Fruit fly (Drosophila melanogaster) whole organism, embryonic: ENCODE results near the gene CG43077.

ENCODE experiments used
- BEAF-32 ChIP-seq: fragments of 200-800 bp; sonication (Bioruptor generic); optimal IDR thresholded peaks from 3 replicates; lab custom pipeline; 2017; ENCODE audit warnings: missing biosample characterization, missing genetic modification characterization, mild to moderate bottlenecking, moderate library complexity, missing genetic modification reagents
- Bgb ChIP-seq: fragments of 200-800 bp; sonication (Bioruptor generic); IDR thresholded peaks from 2 replicates; pipeline ENCODE4 v1.3.6; 2022; ENCODE audit warnings: missing biosample characterization, missing genetic modification characterization; ENCODE audit not compliant: partially characterized antibody
- BtbVII ChIP-seq: fragments of 200-800 bp; sonication (Bioruptor generic); optimal IDR thresholded peaks from 3 replicates; lab custom pipeline; 2017; ENCODE audit warnings: missing biosample characterization, mild to moderate bottlenecking, missing genetic modification characterization
- CG10462 ChIP-seq: fragments of 200-800 bp; sonication (Bioruptor generic); optimal IDR thresholded peaks from 2 replicates; lab custom pipeline; 2016; ENCODE audit warnings: missing biosample characterization, missing genetic modification characterization
- CG11723 ChIP-seq: fragments of 200-800 bp; sonication (Bioruptor generic); optimal IDR thresholded peaks from 2 replicates; lab custom pipeline; 2017; ENCODE audit warnings: missing biosample characterization, mild to moderate bottlenecking, missing genetic modification characterization
- CG12769 ChIP-seq: fragments of 200-800 bp; sonication (Bioruptor generic); optimal IDR thresholded peaks from 2 replicates; lab custom pipeline; 2019; ENCODE audit warnings: missing biosample characterization, mild to moderate bottlenecking, missing genetic modification characterization, moderate library complexity
- CG13624 ChIP-seq: fragments of 200-800 bp; sonication (Bioruptor generic); optimal IDR thresholded peaks from 2 replicates; lab custom pipeline; 2016; ENCODE audit warnings: missing biosample characterization, missing genetic modification characterization
- CG1647 ChIP-seq: fragments of 200-800 bp; sonication (Bioruptor generic); optimal IDR thresholded peaks from 3 replicates; lab custom pipeline; 2016; ENCODE audit warnings: missing biosample characterization, missing genetic modification characterization
- CG18011 ChIP-seq: fragments of 200-800 bp; sonication (Bioruptor generic); optimal IDR thresholded peaks from 2 replicates; lab custom pipeline; 2017; ENCODE audit warnings: missing biosample characterization, missing genetic modification characterization, mild to moderate bottlenecking, moderate library complexity, missing genotype
- CG2129 ChIP-seq: fragments of 200-800 bp; sonication (Bioruptor generic); IDR thresholded peaks from 2 replicates; pipeline ENCODE4 v1.3.6; 2022; ENCODE audit warnings: missing biosample characterization, missing genetic modification characterization; ENCODE audit not compliant: partially characterized antibody
- CG2202 ChIP-seq: fragments of 200-800 bp; sonication (Bioruptor generic); optimal IDR thresholded peaks from 2 replicates; lab custom pipeline; 2018; ENCODE audit warnings: missing biosample characterization, mild to moderate bottlenecking, missing genetic modification characterization
- CG3407 ChIP-seq: fragments of 200-800 bp; sonication (Bioruptor generic); optimal IDR thresholded peaks from 2 replicates; lab custom pipeline; 2018; ENCODE audit warnings: missing biosample characterization, mild to moderate bottlenecking, missing genetic modification characterization
- CG3726 ChIP-seq: fragments of 200-800 bp; sonication (Bioruptor generic); IDR thresholded peaks from 3 replicates; pipeline ENCODE4, ENCODE4 v1.3.6; 2022; ENCODE audit warnings: missing biosample characterization, missing genetic modification characterization
- CG3838 ChIP-seq: fragments of 200-800 bp; sonication (Bioruptor generic); optimal IDR thresholded peaks from 3 replicates; lab custom pipeline; 2016; ENCODE audit warnings: missing biosample characterization, missing genetic modification characterization
- CG6813 ChIP-seq: fragments of 200-800 bp; sonication (Bioruptor generic); optimal IDR thresholded peaks from 2 replicates; lab custom pipeline; 2017; ENCODE audit warnings: missing biosample characterization, missing genetic modification characterization, mild to moderate bottlenecking, moderate library complexity, missing genetic modification reagents
- CG7372 ChIP-seq: fragments of 200-800 bp; sonication (Bioruptor generic); IDR thresholded peaks from 2 replicates; pipeline ENCODE4 v1.3.6; 2022; ENCODE audit warnings: missing biosample characterization, missing genetic modification characterization
- CG7987 ChIP-seq: fragments of 200-800 bp; sonication (Bioruptor generic); optimal IDR thresholded peaks from 2 replicates; lab custom pipeline; 2018; ENCODE audit warnings: missing biosample characterization, mild to moderate bottlenecking, missing genetic modification characterization, moderate library complexity
- CG8765 ChIP-seq: fragments of 200-800 bp; sonication (Bioruptor generic); IDR thresholded peaks from 2 replicates; pipeline ENCODE4 v1.3.6; 2022; ENCODE audit warnings: missing biosample characterization, missing genetic modification characterization
- D ChIP-seq, 2 experiments: fragments of 200-800 bp in 1 of 2; fragments of >200 bp in 1 of 2; sonication (Bioruptor generic) in 1 of 2; optimal IDR thresholded peaks; 2 replicates in 1 of 2; 3 replicates in 1 of 2; lab custom pipeline; 2017; ENCODE audit warnings: mild to moderate bottlenecking in 1 of 2, missing biosample characterization in 1 of 2, missing genetic modification characterization in 1 of 2, missing genetic modification reagents in 1 of 2
- ERR ChIP-seq: fragments of 200-800 bp; sonication (Bioruptor generic); optimal IDR thresholded peaks from 2 replicates; lab custom pipeline; 2016; ENCODE audit warnings: missing biosample characterization, missing genetic modification characterization
- H15 ChIP-seq: fragments of 200-800 bp; sonication (Bioruptor generic); IDR thresholded peaks from 3 replicates; pipeline ENCODE4 v1.3.6; 2022; ENCODE audit warnings: missing biosample characterization, missing genetic modification characterization
- HLH4C ChIP-seq: fragments of 200-800 bp; sonication (Bioruptor generic); IDR thresholded peaks from 3 replicates; pipeline ENCODE4 v1.3.6; 2022; ENCODE audit warnings: missing biosample characterization, missing genetic modification characterization; ENCODE audit not compliant: partially characterized antibody
- HmgZ ChIP-seq: fragments of 200-800 bp; sonication (Bioruptor generic); optimal IDR thresholded peaks from 2 replicates; lab custom pipeline; 2018; ENCODE audit warnings: missing biosample characterization, mild to moderate bottlenecking, missing genetic modification characterization
- Lpt ChIP-seq: fragments of >200 bp; optimal IDR thresholded peaks from 2 replicates; lab custom pipeline; 2018; ENCODE audit warnings: missing biosample characterization, missing genetic modification characterization
- Mes4 ChIP-seq: fragments of 200-800 bp; sonication (Bioruptor generic); optimal IDR thresholded peaks from 2 replicates; lab custom pipeline; 2016; ENCODE audit warnings: missing biosample characterization, missing genetic modification characterization
- NFAT ChIP-seq: fragments of 200-800 bp; sonication (Bioruptor generic); IDR thresholded peaks from 2 replicates; pipeline ENCODE4 v1.3.6; 2022; ENCODE audit warnings: missing biosample characterization, missing genetic modification characterization
- Poxn ChIP-seq: fragments of 200-800 bp; sonication (Bioruptor generic); IDR thresholded peaks from 2 replicates; pipeline ENCODE4 v1.3.6; 2022; ENCODE audit warnings: missing biosample characterization, missing genetic modification characterization
- Sox100B ChIP-seq: fragments of 200-800 bp; sonication (Bioruptor generic); optimal IDR thresholded peaks from 3 replicates; lab custom pipeline; 2018; ENCODE audit warnings: missing biosample characterization, mild to moderate bottlenecking, missing genetic modification characterization
- Ssrp ChIP-seq: fragments of 200-800 bp; sonication (Bioruptor generic); optimal IDR thresholded peaks from 2 replicates; lab custom pipeline; 2018; ENCODE audit warnings: missing biosample characterization, mild to moderate bottlenecking, missing genetic modification characterization, moderate library complexity
- YL-1 ChIP-seq: fragments of 200-800 bp; sonication (Bioruptor generic); optimal IDR thresholded peaks from 3 replicates; lab custom pipeline; 2017; ENCODE audit warnings: missing biosample characterization, mild to moderate bottlenecking, missing genetic modification characterization
- al ChIP-seq: fragments of 200-800 bp; sonication (Bioruptor generic); IDR thresholded peaks from 2 replicates; pipeline ENCODE4 v1.3.6; 2022; ENCODE audit warnings: missing biosample characterization, missing genetic modification characterization
- az2 ChIP-seq: fragments of 200-800 bp; sonication (Bioruptor generic); optimal IDR thresholded peaks from 3 replicates; lab custom pipeline; 2016; ENCODE audit warnings: missing biosample characterization, missing genetic modification characterization
- bbx ChIP-seq: fragments of 200-800 bp; sonication (Bioruptor generic); IDR thresholded peaks from 2 replicates; pipeline ENCODE4 v1.3.6; 2022; ENCODE audit warnings: missing biosample characterization, missing genetic modification characterization; ENCODE audit not compliant: partially characterized antibody
- crc ChIP-seq: fragments of 200-800 bp; sonication (Bioruptor generic); optimal IDR thresholded peaks from 2 replicates; lab custom pipeline; 2016; ENCODE audit warnings: missing biosample characterization, missing genetic modification characterization
- dan ChIP-seq: fragments of 200-800 bp; sonication (Bioruptor generic); IDR thresholded peaks from 2 replicates; pipeline ENCODE4 v1.3.6; 2022; ENCODE audit warnings: missing biosample characterization, missing genetic modification characterization
- dati ChIP-seq: fragments of 200-800 bp; sonication (Bioruptor generic); IDR thresholded peaks from 2 replicates; pipeline ENCODE4 v1.3.6; 2022; ENCODE audit warnings: missing biosample characterization, missing genetic modification characterization
- disco-r ChIP-seq: fragments of 200-800 bp; sonication (Bioruptor generic); optimal IDR thresholded peaks from 2 replicates; lab custom pipeline; 2016; ENCODE audit warnings: missing biosample characterization, missing genetic modification characterization
- emc ChIP-seq: fragments of 200-800 bp; sonication (Bioruptor generic); optimal IDR thresholded peaks from 2 replicates; lab custom pipeline; 2016; ENCODE audit warnings: missing biosample characterization, missing genetic modification characterization
- gcm2 ChIP-seq: fragments of 200-800 bp; sonication (Bioruptor generic); optimal IDR thresholded peaks from 2 replicates; lab custom pipeline; 2016; ENCODE audit warnings: missing biosample characterization, missing genetic modification characterization
- jing ChIP-seq: fragments of 200-800 bp; sonication (Bioruptor generic); optimal IDR thresholded peaks from 2 replicates; lab custom pipeline; 2018; ENCODE audit warnings: missing biosample characterization, mild to moderate bottlenecking, missing genetic modification characterization
- lbe ChIP-seq: fragments of 200-800 bp; sonication (Bioruptor generic); optimal IDR thresholded peaks from 2 replicates; lab custom pipeline; 2016; ENCODE audit warnings: missing biosample characterization, mild to moderate bottlenecking, missing genetic modification characterization
- pfk ChIP-seq: fragments of 200-800 bp; sonication (Bioruptor generic); optimal IDR thresholded peaks from 2 replicates; lab custom pipeline; 2018; ENCODE audit warnings: missing biosample characterization, mild to moderate bottlenecking, missing genetic modification characterization, moderate library complexity
- phol ChIP-seq: fragments of 200-800 bp; sonication (Bioruptor generic); optimal IDR thresholded peaks from 3 replicates; lab custom pipeline; 2018; ENCODE audit warnings: missing biosample characterization, mild to moderate bottlenecking, missing genetic modification characterization, moderate library complexity
- sd ChIP-seq: fragments of 200-800 bp; sonication (Bioruptor generic); optimal IDR thresholded peaks from 3 replicates; lab custom pipeline; 2018; ENCODE audit warnings: missing biosample characterization, mild to moderate bottlenecking, missing genetic modification characterization, moderate library complexity
- sisA ChIP-seq: fragments of 200-800 bp; sonication (Bioruptor generic); IDR thresholded peaks from 2 replicates; pipeline ENCODE4 v1.3.6; 2022; ENCODE audit warnings: missing biosample characterization, missing genetic modification characterization
- ssp ChIP-seq: fragments of 200-800 bp; sonication (Bioruptor generic); IDR thresholded peaks from 2 replicates; pipeline ENCODE4 v1.3.6; 2022; ENCODE audit warnings: missing biosample characterization, missing genetic modification characterization
- stwl ChIP-seq: fragments of 200-800 bp; sonication (Bioruptor generic); optimal IDR thresholded peaks from 3 replicates; lab custom pipeline; 2018; ENCODE audit warnings: missing biosample characterization, mild to moderate bottlenecking, missing genetic modification characterization, moderate library complexity
- tna ChIP-seq: fragments of 200-800 bp; sonication (Bioruptor generic); IDR thresholded peaks from 2 replicates; pipeline ENCODE4 v1.3.6; 2022; ENCODE audit warnings: missing biosample characterization, missing genetic modification characterization; ENCODE audit not compliant: partially characterized antibody
- vfl ChIP-seq: fragments of 200-800 bp; sonication (Bioruptor generic); optimal IDR thresholded peaks from 2 replicates; lab custom pipeline; 2016; ENCODE audit warnings: missing biosample characterization, missing genetic modification characterization
- wor ChIP-seq: fragments of 200-800 bp; sonication (Bioruptor generic); IDR thresholded peaks from 2 replicates; pipeline ENCODE4 v1.3.6; 2022; ENCODE audit warnings: missing biosample characterization, missing genetic modification characterization

CG43077 gene

DNA sequence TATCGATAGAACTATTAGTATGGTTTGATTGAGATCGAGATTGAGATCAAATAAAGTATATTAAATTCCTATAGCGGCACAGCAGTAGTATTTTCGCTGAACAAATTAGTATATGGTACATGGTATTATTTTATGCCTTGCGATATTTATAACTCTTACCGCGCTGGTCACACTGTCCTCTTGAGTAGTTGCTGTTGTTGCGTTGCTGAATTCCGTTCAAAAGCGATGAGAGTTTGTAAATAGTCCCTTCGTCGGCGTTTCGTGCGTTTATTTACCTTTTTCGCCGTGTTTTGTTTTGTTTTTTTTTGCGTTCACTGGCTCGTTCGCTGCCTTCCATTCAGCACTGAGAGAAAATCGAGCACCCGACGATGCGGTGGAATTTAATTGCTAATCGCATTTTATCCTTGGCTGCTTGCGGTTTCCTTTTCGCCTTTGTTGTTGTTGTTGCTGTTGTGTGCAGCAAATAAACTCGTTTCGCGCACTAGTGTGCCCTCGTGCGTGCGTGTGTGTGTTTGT is 39.1 kb upstream of the CG43077 start, which contains the start of gene CG5004 (continued):
- TF ChIP-seq CG10462 (GFP tag; lab: Kevin White, UChicago) (no peak), H15 (GFP tag; lab: Robert Waterston, UW) (no peak), vfl (GFP tag; lab: Kevin White, UChicago) (no peak), ssp (GFP tag; lab: Robert Waterston, UW) (no peak), CG12769 (tag; lab: Kevin White, UChicago) (peak; percentile 20), CG8765 (GFP tag; lab: Robert Waterston, UW) (no peak), CG7372 (GFP tag; lab: Robert Waterston, UW) (no peak), disco-r (GFP tag; lab: Kevin White, UChicago) (no peak), wor (GFP tag; lab: Robert Waterston, UW) (no peak), ERR (GFP tag; lab: Kevin White, UChicago) (no peak), Lpt (GFP tag; lab: Kevin White, UChicago) (no peak), Mes4 (GFP tag; lab: Kevin White, UChicago) (no peak), CG1647 (no peak), Sox100B (GFP tag; lab: Kevin White, UChicago) (no peak), BEAF-32 (GFP tag; lab: Kevin White, UChicago) (peak; percentile 68), NFAT (no peak), D (optimal IDR thresholded peaks at IDR 0.05; lab: Kevin White, UChicago) (no peak), D (GFP tag; optimal IDR thresholded peaks at IDR 0.05; lab: Kevin White, UChicago) (no peak), CG2129 (GFP tag; lab: Robert Waterston, UW) (no peak), al (no peak), az2 (GFP tag; lab: Kevin White, UChicago) (no peak), bbx (GFP tag; lab: Robert Waterston, UW) (peak; percentile 43; the same call in 1 of the 2 replicates), CG3407 (GFP tag; lab: Kevin White, UChicago) (no peak), sd (tag; lab: Kevin White, UChicago) (peak; percentile 72), crc (GFP tag; lab: Kevin White, UChicago) (no peak), CG3726 (GFP tag; lab: Robert Waterston, UW) (no peak), Ssrp (tag; lab: Kevin White, UChicago) (no peak), HmgZ (tag; lab: Kevin White, UChicago) (peak; percentile 45), CG6813 (GFP tag; lab: Kevin White, UChicago) (no peak), YL-1 (GFP tag; lab: Kevin White, UChicago) (peak; percentile 17), CG13624 (no peak), dati (GFP tag; lab: Robert Waterston, UW) (no peak), phol (tag; lab: Kevin White, UChicago) (no peak), gcm2 (GFP tag; lab: Kevin White, UChicago) (no peak), BtbVII (peak; percentile 14), jing (GFP tag; lab: Kevin White, UChicago) (no peak), sisA (no peak), emc (GFP tag; lab: Kevin White, UChicago) (no peak), dan (GFP tag; lab: Robert Waterston, UW) (no peak), lbe (GFP tag; lab: Kevin White, UChicago) (no peak), CG7987 (no peak), CG18011 (no peak), Poxn (GFP tag; lab: Robert Waterston, UW) (no peak), CG11723 (GFP tag; lab: Kevin White, UChicago) (peak; percentile 2), HLH4C (GFP tag; lab: Robert Waterston, UW) (0 out of 3 replicates have a peak, but pooled peaks have one; percentile 38), tna (GFP tag; lab: Robert Waterston, UW) (no peak; the same call in 1 of the 2 replicates), Bgb (GFP tag; lab: Robert Waterston, UW) (peak; percentile 63; the same call in 1 of the 2 replicates), stwl (peak; percentile 83), pfk (GFP tag; lab: Kevin White, UChicago) (no peak), CG2202 (tag; lab: Kevin White, UChicago) (no peak), CG3838 (GFP tag; lab: Kevin White, UChicago) (no peak)
